Fruit fly (Drosophila melanogaster): ENCODE measurements around the gene Snoo.

The Snoo gene

dm6 chr2L:7984059-7984800 is at the start of gene Snoo (continued):
- TF ChIP-seq CG12104 (GFP tag; optimal IDR thresholded peaks at IDR 0.05) = no peak
- no peak for TF ChIP-seq CG12155 (GFP tag; optimal IDR thresholded peaks at IDR 0.05)
- no peak for TF ChIP-seq gt (GFP tag; IDR thresholded peaks at IDR 0.05)
- peak; percentile 46 for TF ChIP-seq ewg (GFP tag; optimal IDR thresholded peaks at IDR 0.05)
- no peak for TF ChIP-seq CG11723 (GFP tag; optimal IDR thresholded peaks at IDR 0.05)
- TF ChIP-seq ato (GFP tag; IDR thresholded peaks at IDR 0.05; ENCODE audit: partially characterized antibody) = peak; percentile 38; the same call in 1 of the 2 replicates
- TF ChIP-seq CG16815 (GFP tag; optimal IDR thresholded peaks at IDR 0.05) = no peak
- TF ChIP-seq Deaf1 (tag; optimal IDR thresholded peaks at IDR 0.05) = peak; percentile 66
- TF ChIP-seq Abd-B (GFP tag; optimal IDR thresholded peaks at IDR 0.05) = no peak
- no peak for TF ChIP-seq Sox102F (GFP tag; optimal IDR thresholded peaks at IDR 0.05)
- no peak for TF ChIP-seq CG7963 (GFP tag; IDR thresholded peaks at IDR 0.05; ENCODE audit: partially characterized antibody)
- no peak for TF ChIP-seq CG33557 (GFP tag; optimal IDR thresholded peaks at IDR 0.05)
- TF ChIP-seq crp (GFP tag; optimal IDR thresholded peaks at IDR 0.05) = no peak
- no peak for TF ChIP-seq CHES-1-like (GFP tag; optimal IDR thresholded peaks at IDR 0.05)
- TF ChIP-seq esg (GFP tag; conservative IDR thresholded peaks at IDR 0.05) = no peak
- no peak for TF ChIP-seq CG18262 (tag; optimal IDR thresholded peaks at IDR 0.05)
- no peak for TF ChIP-seq CG6654 (GFP tag; optimal IDR thresholded peaks at IDR 0.05)
- no peak for TF ChIP-seq Atf6 (GFP tag; IDR thresholded peaks at IDR 0.05)
- TF ChIP-seq CG17568 (GFP tag; optimal IDR thresholded peaks at IDR 0.05) = no peak
- TF ChIP-seq fd96Cb (tag; optimal IDR thresholded peaks at IDR 0.05) = no peak
- no peak for TF ChIP-seq nerfin-2 (GFP tag; IDR thresholded peaks at IDR 0.05; ENCODE audit: partially characterized antibody)
- no peak for TF ChIP-seq fd102C (GFP tag; optimal IDR thresholded peaks at IDR 0.05)
- TF ChIP-seq CG11398 (GFP tag; optimal IDR thresholded peaks at IDR 0.05) = no peak
- no peak for TF ChIP-seq CG7271 (tag; optimal IDR thresholded peaks at IDR 0.05)
- no peak for TF ChIP-seq Antp (GFP tag; optimal IDR thresholded peaks at IDR 0.05)
- TF ChIP-seq dmrt11E (tag; optimal IDR thresholded peaks at IDR 0.05) = no peak
- no peak for TF ChIP-seq cato (GFP tag; optimal IDR thresholded peaks at IDR 0.05; ENCODE audit: borderline replicate concordance)
- TF ChIP-seq CG10654 (GFP tag; optimal IDR thresholded peaks at IDR 0.05) = no peak
- TF ChIP-seq cad (GFP tag; optimal IDR thresholded peaks at IDR 0.05) = no peak
- TF ChIP-seq CG11247 (GFP tag; IDR thresholded peaks at IDR 0.05) = no peak
- no peak for TF ChIP-seq CG4328 (GFP tag; optimal IDR thresholded peaks at IDR 0.05)
- TF ChIP-seq Nf-YC (tag; optimal IDR thresholded peaks at IDR 0.05) = peak; percentile 13
- no peak for TF ChIP-seq zfh2 (GFP tag; optimal IDR thresholded peaks at IDR 0.05)
- no peak for TF ChIP-seq dm (GFP tag; optimal IDR thresholded peaks at IDR 0.05)
- no peak for TF ChIP-seq ham (GFP tag; IDR thresholded peaks at IDR 0.05)
- no peak for TF ChIP-seq lmd (GFP tag; IDR thresholded peaks at IDR 0.05)
- TF ChIP-seq Drgx (GFP tag; IDR thresholded peaks at IDR 0.05) = no peak; the same call in 1 of the 2 replicates
- TF ChIP-seq bigmax (GFP tag; optimal IDR thresholded peaks at IDR 0.05) = no peak
- peak; percentile 29 for TF ChIP-seq ftz-f1 (GFP tag; optimal IDR thresholded peaks at IDR 0.05)
- TF ChIP-seq HLH4C (GFP tag; IDR thresholded peaks at IDR 0.05; ENCODE audit: partially characterized antibody) = no peak
- TF ChIP-seq dysf (GFP tag; IDR thresholded peaks at IDR 0.05) = no peak
- TF ChIP-seq tgo (GFP tag; IDR thresholded peaks at IDR 0.05) = no peak
- no peak for TF ChIP-seq Usf (GFP tag; optimal IDR thresholded peaks at IDR 0.05)
- peak; percentile 26 for TF ChIP-seq MESR4 (GFP tag; optimal IDR thresholded peaks at IDR 0.05)
- TF ChIP-seq tap (tag; optimal IDR thresholded peaks at IDR 0.05) = no peak
- peak; percentile 23; the same call in 1 of the 2 replicates for TF ChIP-seq amos (GFP tag; IDR thresholded peaks at IDR 0.05; ENCODE audit: partially characterized antibody)
- TF ChIP-seq CG13894 (tag; optimal IDR thresholded peaks at IDR 0.05) = peak; percentile 13
- TF ChIP-seq CG6175 (GFP tag; IDR thresholded peaks at IDR 0.05) = no peak; the same call in 2 of the 3 replicates
- no peak for TF ChIP-seq ATbp (GFP tag; optimal IDR thresholded peaks at IDR 0.05)

Data from whole organism, embryonic.